Fruit fly (Drosophila melanogaster) whole organism, embryonic: ENCODE data around the gene Pka-C3.

ENCODE experiments used
- Abd-B ChIP-seq: fragments of 200-800 bp; sonication (Bioruptor generic); optimal IDR thresholded peaks from 2 replicates; lab custom pipeline; 2018; ENCODE audit warnings: missing biosample characterization, mild to moderate bottlenecking, missing genetic modification characterization, moderate library complexity
- Aef1 ChIP-seq: fragments of 200-800 bp; sonication (Bioruptor generic); IDR thresholded peaks from 3 replicates; pipeline ENCODE4 v1.3.6; 2022; ENCODE audit warnings: missing biosample characterization, missing genetic modification characterization
- Asciz ChIP-seq: fragments of 200-800 bp; sonication (Bioruptor generic); optimal IDR thresholded peaks from 2 replicates; lab custom pipeline; 2017; ENCODE audit warnings: missing biosample characterization, mild to moderate bottlenecking, missing genetic modification characterization, missing genetic modification reagents
- Atf6 ChIP-seq: fragments of 200-800 bp; sonication (Bioruptor generic); IDR thresholded peaks from 2 replicates; pipeline ENCODE4 v1.3.6; 2022; ENCODE audit warnings: missing biosample characterization, missing genetic modification characterization
- CG10366 ChIP-seq: fragments of 200-800 bp; sonication (Bioruptor generic); IDR thresholded peaks from 2 replicates; pipeline ENCODE4 v1.3.6; 2022; ENCODE audit warnings: missing biosample characterization, missing genetic modification characterization
- CG10654 ChIP-seq: fragments of 200-800 bp; sonication (Bioruptor generic); optimal IDR thresholded peaks from 2 replicates; lab custom pipeline; 2016; ENCODE audit warnings: missing biosample characterization, missing genetic modification characterization
- CG11085 ChIP-seq: fragments of 200-800 bp; sonication (Bioruptor generic); IDR thresholded peaks from 2 replicates; pipeline ENCODE4 v1.3.6; 2022; ENCODE audit warnings: missing biosample characterization, missing genetic modification characterization
- CG11247 ChIP-seq: fragments of 200-800 bp; sonication (Bioruptor generic); IDR thresholded peaks from 2 replicates; pipeline ENCODE4 v1.3.6; 2022; ENCODE audit warnings: missing biosample characterization, missing genetic modification characterization
- CG11695 ChIP-seq: fragments of 200-800 bp; sonication (Bioruptor generic); IDR thresholded peaks from 3 replicates; pipeline ENCODE4 v1.3.6; 2022; ENCODE audit warnings: missing biosample characterization, missing genetic modification characterization
- CG11696 ChIP-seq: fragments of 200-800 bp; sonication (Bioruptor generic); IDR thresholded peaks from 2 replicates; pipeline ENCODE4 v1.3.6; 2022; ENCODE audit warnings: missing biosample characterization, missing genetic modification characterization
- CG12104 ChIP-seq: fragments of 200-800 bp; sonication (Bioruptor generic); optimal IDR thresholded peaks from 3 replicates; lab custom pipeline; 2016; ENCODE audit warnings: missing biosample characterization, missing genetic modification characterization
- CG13624 ChIP-seq: fragments of 200-800 bp; sonication (Bioruptor generic); optimal IDR thresholded peaks from 2 replicates; lab custom pipeline; 2016; ENCODE audit warnings: missing biosample characterization, missing genetic modification characterization
- CG14441 ChIP-seq: fragments of 200-800 bp; sonication (Bioruptor generic); IDR thresholded peaks from 2 replicates; pipeline ENCODE4 v1.3.6; 2022; ENCODE audit warnings: missing biosample characterization, missing genetic modification characterization
- CG17328 ChIP-seq: fragments of 200-800 bp; sonication (Bioruptor generic); IDR thresholded peaks from 2 replicates; pipeline ENCODE4 v1.3.6; 2022; ENCODE audit warnings: missing biosample characterization, missing genetic modification characterization
- CG32767 ChIP-seq: fragments of 200-800 bp; sonication (Bioruptor generic); IDR thresholded peaks from 2 replicates; pipeline ENCODE4 v1.3.6; 2022; ENCODE audit warnings: missing biosample characterization, missing genetic modification characterization
- CG4404 ChIP-seq: fragments of 200-800 bp; sonication (Bioruptor generic); IDR thresholded peaks from 2 replicates; pipeline ENCODE4 v1.3.6; 2022; ENCODE audit warnings: missing biosample characterization, missing genetic modification characterization
- CG4707 ChIP-seq: fragments of 200-800 bp; sonication (Bioruptor generic); optimal IDR thresholded peaks from 2 replicates; lab custom pipeline; 2018; ENCODE audit warnings: missing biosample characterization, mild to moderate bottlenecking, missing genetic modification characterization, moderate library complexity
- CG4730 ChIP-seq: fragments of 200-800 bp; sonication (Bioruptor generic); IDR thresholded peaks from 2 replicates; pipeline ENCODE4 v1.3.6; 2022; ENCODE audit warnings: missing biosample characterization, missing genetic modification characterization
- CG5245 ChIP-seq: fragments of 200-800 bp; sonication (Bioruptor generic); optimal IDR thresholded peaks from 3 replicates; lab custom pipeline; 2016; ENCODE audit warnings: missing biosample characterization, missing genetic modification characterization
- CG7271 ChIP-seq: fragments of 200-800 bp; sonication (Bioruptor generic); optimal IDR thresholded peaks from 2 replicates; lab custom pipeline; 2018; ENCODE audit warnings: missing biosample characterization, mild to moderate bottlenecking, missing genetic modification characterization, moderate library complexity
- CG7372 ChIP-seq: fragments of 200-800 bp; sonication (Bioruptor generic); IDR thresholded peaks from 2 replicates; pipeline ENCODE4 v1.3.6; 2022; ENCODE audit warnings: missing biosample characterization, missing genetic modification characterization
- CG9437 ChIP-seq: fragments of 200-800 bp; sonication (Bioruptor generic); optimal IDR thresholded peaks from 2 replicates; lab custom pipeline; 2018; ENCODE audit warnings: missing biosample characterization, mild to moderate bottlenecking, missing genetic modification characterization
- CG9932 ChIP-seq: fragments of 200-800 bp; sonication (Bioruptor generic); IDR thresholded peaks from 2 replicates; pipeline ENCODE4 v1.3.6; 2022; ENCODE audit warnings: missing biosample characterization, missing genetic modification characterization
- CoRest ChIP-seq: fragments of 200-800 bp; sonication (Bioruptor generic); optimal IDR thresholded peaks from 3 replicates; lab custom pipeline; 2018; ENCODE audit warnings: missing biosample characterization, mild to moderate bottlenecking, missing genetic modification characterization, moderate library complexity
- E2f2 ChIP-seq: fragments of 200-800 bp; sonication (Bioruptor generic); IDR thresholded peaks from 2 replicates; pipeline ENCODE4 v1.3.6; 2022; ENCODE audit warnings: missing biosample characterization, missing genetic modification characterization
- GATAe ChIP-seq: fragments of 200-800 bp; sonication (Bioruptor generic); conservative IDR thresholded peaks from 2 replicates; pipeline ENCODE4 v1.3.6; 2022; ENCODE audit warnings: missing biosample characterization, missing genetic modification characterization
- Hr39 ChIP-seq: fragments of >200 bp; optimal IDR thresholded peaks from 2 replicates; lab custom pipeline; 2017
- Hr78 ChIP-seq, 2 experiments: fragments of 200-800 bp in 1 of 2; fragments of >200 bp in 1 of 2; sonication (Bioruptor generic) in 1 of 2; optimal IDR thresholded peaks; 2 replicates each; lab custom pipeline; 2017 to 2019; ENCODE audit warnings: missing biosample characterization in 2 of 2, missing genetic modification characterization in 2 of 2, mild to moderate bottlenecking in 1 of 2, moderate library complexity in 1 of 2
- Max ChIP-seq: fragments of 200-800 bp; sonication (Bioruptor generic); optimal IDR thresholded peaks from 2 replicates; lab custom pipeline; 2016; ENCODE audit warnings: missing biosample characterization, mild to moderate bottlenecking, missing genetic modification characterization
- Nf-YC ChIP-seq: fragments of 200-800 bp; optimal IDR thresholded peaks from 3 replicates; lab custom pipeline; 2019; ENCODE audit warnings: missing biosample characterization, mild to moderate bottlenecking, missing genetic modification characterization, moderate library complexity
- Rfx ChIP-seq: fragments of 200-800 bp; sonication (Bioruptor generic); IDR thresholded peaks from 2 replicates; pipeline ENCODE4 v1.3.6; 2022; ENCODE audit warnings: missing biosample characterization, missing genetic modification characterization
- al ChIP-seq: fragments of 200-800 bp; sonication (Bioruptor generic); IDR thresholded peaks from 2 replicates; pipeline ENCODE4 v1.3.6; 2022; ENCODE audit warnings: missing biosample characterization, missing genetic modification characterization
- bsh ChIP-seq, 2 experiments: fragments of 200-800 bp; sonication (Bioruptor generic); optimal IDR thresholded peaks; 2 replicates each; lab custom pipeline; 2017 to 2018; ENCODE audit warnings: mild to moderate bottlenecking in 2 of 2, missing biosample characterization in 2 of 2, missing genetic modification characterization in 2 of 2, moderate library complexity in 1 of 2
- chn ChIP-seq: fragments of 200-800 bp; sonication (Bioruptor generic); optimal IDR thresholded peaks from 2 replicates; lab custom pipeline; 2016; ENCODE audit warnings: missing biosample characterization, missing genetic modification characterization
- croc ChIP-seq: fragments of 200-800 bp; sonication (Bioruptor generic); conservative IDR thresholded peaks from 3 replicates; pipeline ENCODE4 v1.3.6; 2022; ENCODE audit warnings: missing biosample characterization, missing genetic modification characterization
- danr ChIP-seq: fragments of 200-800 bp; sonication (Bioruptor generic); IDR thresholded peaks from 2 replicates; pipeline ENCODE4 v1.3.6; 2022; ENCODE audit warnings: missing biosample characterization, missing genetic modification characterization
- dmrt99B ChIP-seq: fragments of 200-800 bp; sonication (Bioruptor generic); optimal IDR thresholded peaks from 2 replicates; lab custom pipeline; 2018; ENCODE audit warnings: missing biosample characterization, mild to moderate bottlenecking, missing genetic modification characterization, moderate library complexity
- fd96Cb ChIP-seq: fragments of 200-800 bp; sonication (Bioruptor generic); optimal IDR thresholded peaks from 2 replicates; lab custom pipeline; 2018; ENCODE audit warnings: missing biosample characterization, mild to moderate bottlenecking, missing genetic modification characterization, moderate library complexity
- gcm ChIP-seq: fragments of 200-800 bp; sonication (Bioruptor generic); optimal IDR thresholded peaks from 2 replicates; lab custom pipeline; 2019; ENCODE audit warnings: missing biosample characterization, mild to moderate bottlenecking, missing genetic modification characterization, moderate library complexity
- grau ChIP-seq: fragments of 200-800 bp; optimal IDR thresholded peaks from 3 replicates; lab custom pipeline; 2019; ENCODE audit warnings: missing biosample characterization, mild to moderate bottlenecking, missing genetic modification characterization, moderate library complexity
- gsb ChIP-seq: fragments of 200-800 bp; sonication (Bioruptor generic); IDR thresholded peaks from 2 replicates; pipeline ENCODE4 v1.3.6; 2022; ENCODE audit warnings: missing biosample characterization, missing genetic modification characterization
- ham ChIP-seq: fragments of 200-800 bp; sonication (Bioruptor generic); IDR thresholded peaks from 2 replicates; pipeline ENCODE4 v1.3.6; 2022; ENCODE audit warnings: missing biosample characterization, missing genetic modification characterization
- hkb ChIP-seq, 2 experiments: fragments of 200-800 bp in 1 of 2; fragments of >200 bp in 1 of 2; sonication (Bioruptor generic) in 1 of 2; IDR thresholded peaks in 1 of 2; optimal IDR thresholded peaks in 1 of 2; 2 replicates each; pipeline versions ENCODE4 v1.3.6 to Lab custom; 2017 to 2022; ENCODE audit warnings: missing biosample characterization in 1 of 2, missing genetic modification characterization in 1 of 2
- jing ChIP-seq: fragments of 200-800 bp; sonication (Bioruptor generic); optimal IDR thresholded peaks from 2 replicates; lab custom pipeline; 2018; ENCODE audit warnings: missing biosample characterization, mild to moderate bottlenecking, missing genetic modification characterization
- kah ChIP-seq: fragments of 200-800 bp; sonication (Bioruptor generic); optimal IDR thresholded peaks from 2 replicates; lab custom pipeline; 2018; ENCODE audit warnings: missing biosample characterization, mild to moderate bottlenecking, missing genetic modification characterization
- mam ChIP-seq: fragments of 200-800 bp; sonication (Bioruptor generic); optimal IDR thresholded peaks from 3 replicates; lab custom pipeline; 2016; ENCODE audit warnings: missing biosample characterization, missing genetic modification characterization
- sisA ChIP-seq: fragments of 200-800 bp; sonication (Bioruptor generic); IDR thresholded peaks from 2 replicates; pipeline ENCODE4 v1.3.6; 2022; ENCODE audit warnings: missing biosample characterization, missing genetic modification characterization
- sob ChIP-seq: fragments of 200-800 bp; sonication (Bioruptor generic); IDR thresholded peaks from 2 replicates; pipeline ENCODE4 v1.3.6; 2022; ENCODE audit warnings: missing biosample characterization, missing genetic modification characterization
- ttk ChIP-seq: fragments of 200-800 bp; sonication (Bioruptor generic); IDR thresholded peaks from 2 replicates; pipeline ENCODE4 v2.1.2; 2022; ENCODE audit warnings: missing biosample characterization, missing genetic modification characterization
- unpg ChIP-seq: fragments of 200-800 bp; sonication (Bioruptor generic); optimal IDR thresholded peaks from 3 replicates; lab custom pipeline; 2018; ENCODE audit warnings: missing biosample characterization, mild to moderate bottlenecking, missing genetic modification characterization, moderate library complexity
- zfh2 ChIP-seq: fragments of 200-800 bp; sonication (Bioruptor generic); optimal IDR thresholded peaks from 2 replicates; lab custom pipeline; 2016; ENCODE audit warnings: missing biosample characterization, missing genetic modification characterization

Pka-C3 gene

dm6 chr3L:15977565-15977964 is 23.0 kb upstream of the Pka-C3 start (continued):
- TF ChIP-seq sisA (GFP tag; lab: Robert Waterston, UW): peak; percentile 42
- peak; percentile 66 for TF ChIP-seq CG14441 (GFP tag; lab: Robert Waterston, UW)
- TF ChIP-seq CG11085 (GFP tag; lab: Robert Waterston, UW): peak; percentile 25; the same call in 1 of the 2 replicates
- TF ChIP-seq mam (GFP tag; lab: Kevin White, UChicago): peak; percentile 21
- TF ChIP-seq CG13624: peak; percentile 35
- no peak for TF ChIP-seq ham (GFP tag; lab: Robert Waterston, UW)
- TF ChIP-seq CG5245 (GFP tag; lab: Kevin White, UChicago): peak; percentile 32
- TF ChIP-seq danr (GFP tag; lab: Robert Waterston, UW): peak; percentile 31; the same call in 1 of the 2 replicates
- peak; percentile 55; the same call in 1 of the 2 replicates for TF ChIP-seq CG11247 (GFP tag; lab: Robert Waterston, UW)
- peak; percentile 39 for TF ChIP-seq unpg
- no peak for TF ChIP-seq CG9437 (GFP tag; lab: Kevin White, UChicago)
- TF ChIP-seq chn (GFP tag; lab: Kevin White, UChicago): no peak
- peak; percentile 45; the same call in 1 of the 2 replicates for TF ChIP-seq CG4404 (GFP tag; lab: Robert Waterston, UW)
- TF ChIP-seq CoRest (tag; lab: Kevin White, UChicago): peak; percentile 20
- TF ChIP-seq gsb: peak; percentile 71
- peak; percentile 22; the same call in 1 of the 2 replicates for TF ChIP-seq E2f2 (GFP tag; lab: Robert Waterston, UW)
- TF ChIP-seq hkb (optimal IDR thresholded peaks at IDR 0.05; lab: Kevin White, UChicago): no peak
- peak; percentile 72 for TF ChIP-seq hkb (GFP tag; IDR thresholded peaks at IDR 0.05; lab: Robert Waterston, UW)
- TF ChIP-seq Aef1 (GFP tag; lab: Robert Waterston, UW): peak; percentile 50
- peak; percentile 18; the same call in 1 of the 2 replicates for TF ChIP-seq CG32767 (GFP tag; lab: Robert Waterston, UW)
- 0 out of 2 replicates have a peak, but pooled peaks have one; percentile 42 for TF ChIP-seq CG10366
- TF ChIP-seq CG4707 (GFP tag; lab: Kevin White, UChicago): no peak
- no peak for TF ChIP-seq Hr39 (lab: Kevin White, UChicago)
- TF ChIP-seq CG9932 (GFP tag; lab: Robert Waterston, UW): no peak
- peak; percentile 56 for TF ChIP-seq Asciz (GFP tag; lab: Kevin White, UChicago)
- TF ChIP-seq dmrt99B (tag; lab: Kevin White, UChicago): peak; percentile 72
- peak; percentile 11 for TF ChIP-seq Nf-YC
- TF ChIP-seq al (GFP tag; lab: Robert Waterston, UW): peak; percentile 58; the same call in 1 of the 2 replicates
- TF ChIP-seq GATAe: peak; percentile 61
- TF ChIP-seq kah: no peak
- TF ChIP-seq CG7372 (GFP tag; lab: Robert Waterston, UW): peak; percentile 62
- peak; percentile 52; the same call in 1 of the 2 replicates for TF ChIP-seq Atf6
- peak; percentile 79 for TF ChIP-seq Rfx (GFP tag; lab: Robert Waterston, UW)
- TF ChIP-seq Max (GFP tag; lab: Kevin White, UChicago): peak; percentile 39
- no peak for TF ChIP-seq jing
- TF ChIP-seq zfh2 (GFP tag; lab: Kevin White, UChicago): no peak
- TF ChIP-seq CG11695 (GFP tag; lab: Robert Waterston, UW): peak; percentile 73
- TF ChIP-seq fd96Cb: peak; percentile 46
- TF ChIP-seq CG17328 (GFP tag; lab: Robert Waterston, UW): peak; percentile 46; the same call in 1 of the 2 replicates
- TF ChIP-seq Abd-B (GFP tag; lab: Kevin White, UChicago): peak; percentile 51
- TF ChIP-seq gcm (GFP tag; lab: Kevin White, UChicago): peak; percentile 4
- TF ChIP-seq ttk (GFP tag; lab: Robert Waterston, UW): peak; percentile 59
- no peak for TF ChIP-seq CG7271 (tag; lab: Kevin White, UChicago)
- TF ChIP-seq bsh (GFP tag; optimal IDR thresholded peaks at IDR 0.05; lab: Kevin White, UChicago): peak in 1 of 2 experiments; percentile 36
- TF ChIP-seq grau (tag; lab: Kevin White, UChicago): peak; percentile 44
- peak; percentile 18 for TF ChIP-seq CG10654 (GFP tag; lab: Kevin White, UChicago)
- peak; percentile 36; the same call in 1 of the 2 replicates for TF ChIP-seq sob (GFP tag; lab: Robert Waterston, UW)
- TF ChIP-seq CG4730 (GFP tag; lab: Robert Waterston, UW): peak; percentile 72
- no peak for TF ChIP-seq Hr78 (GFP tag; optimal IDR thresholded peaks at IDR 0.05; lab: Kevin White, UChicago)
- TF ChIP-seq CG11696 (GFP tag; lab: Robert Waterston, UW): peak; percentile 10; the same call in 1 of the 2 replicates
- peak; percentile 12 for TF ChIP-seq CG12104 (GFP tag; lab: Kevin White, UChicago)
- peak; percentile 53; the same call in 2 of the 3 replicates for TF ChIP-seq croc
